Fruit fly (Drosophila melanogaster) whole organism, embryonic: ENCODE data around the gene CG11668.

Experiments
- C15 ChIP-seq: fragments of 200-800 bp; sonication (Bioruptor generic); IDR thresholded peaks from 3 replicates; pipeline ENCODE4 v1.3.6; 2022; ENCODE audit warnings: missing biosample characterization, missing genetic modification characterization
- CG10462 ChIP-seq: fragments of 200-800 bp; sonication (Bioruptor generic); optimal IDR thresholded peaks from 2 replicates; lab custom pipeline; 2016; ENCODE audit warnings: missing biosample characterization, missing genetic modification characterization
- CG10543 ChIP-seq: fragments of 200-800 bp; sonication (Bioruptor generic); optimal IDR thresholded peaks from 3 replicates; lab custom pipeline; 2017; ENCODE audit warnings: missing biosample characterization, mild to moderate bottlenecking, missing genetic modification characterization, moderate library complexity
- CG12744 ChIP-seq: fragments of 200-800 bp; sonication (Bioruptor generic); optimal IDR thresholded peaks from 2 replicates; lab custom pipeline; 2016; ENCODE audit warnings: missing biosample characterization, missing genetic modification characterization
- CG15479 ChIP-seq: fragments of 200-800 bp; sonication (Bioruptor generic); optimal IDR thresholded peaks from 3 replicates; lab custom pipeline; 2019; ENCODE audit warnings: missing biosample characterization, mild to moderate bottlenecking, missing genetic modification characterization, moderate library complexity
- CG1832 ChIP-seq: fragments of 200-800 bp; sonication (Bioruptor generic); optimal IDR thresholded peaks from 2 replicates; lab custom pipeline; 2017; ENCODE audit warnings: missing biosample characterization, mild to moderate bottlenecking, missing genetic modification characterization, inconsistent platforms
- CG32767 ChIP-seq: fragments of 200-800 bp; sonication (Bioruptor generic); IDR thresholded peaks from 2 replicates; pipeline ENCODE4 v1.3.6; 2022; ENCODE audit warnings: missing biosample characterization, missing genetic modification characterization
- CG3847 ChIP-seq: fragments of 200-800 bp; sonication (Bioruptor generic); IDR thresholded peaks from 2 replicates; pipeline ENCODE4 v1.3.6; 2022; ENCODE audit warnings: missing biosample characterization, missing genetic modification characterization
- CG8089 ChIP-seq: fragments of 200-800 bp; sonication (Bioruptor generic); optimal IDR thresholded peaks from 3 replicates; lab custom pipeline; 2016; ENCODE audit warnings: missing biosample characterization, missing genetic modification characterization
- CG8359 ChIP-seq: fragments of 200-800 bp; sonication (Bioruptor generic); optimal IDR thresholded peaks from 2 replicates; lab custom pipeline; 2017; ENCODE audit warnings: missing biosample characterization, mild to moderate bottlenecking, missing genetic modification characterization, borderline replicate concordance
- CG8765 ChIP-seq: fragments of 200-800 bp; sonication (Bioruptor generic); IDR thresholded peaks from 2 replicates; pipeline ENCODE4 v1.3.6; 2022; ENCODE audit warnings: missing biosample characterization, missing genetic modification characterization
- Chrac-16 ChIP-seq: fragments of 200-800 bp; sonication (Bioruptor generic); optimal IDR thresholded peaks from 3 replicates; lab custom pipeline; 2016; ENCODE audit warnings: missing biosample characterization, missing genetic modification characterization
- Dref ChIP-seq: fragments of 200-800 bp; sonication (Bioruptor generic); IDR thresholded peaks from 2 replicates; pipeline ENCODE4 v1.3.6; 2022; ENCODE audit warnings: missing biosample characterization, missing genetic modification characterization
- Gug ChIP-seq: fragments of 200-800 bp; sonication (Bioruptor generic); IDR thresholded peaks from 4 replicates; pipeline ENCODE4 v1.3.6; 2022; ENCODE audit warnings: missing biosample characterization, missing genetic modification characterization
- H2.0 ChIP-seq: fragments of 200-800 bp; sonication (Bioruptor generic); IDR thresholded peaks from 2 replicates; pipeline ENCODE4 v1.3.6; 2022; ENCODE audit warnings: missing biosample characterization, missing genetic modification characterization
- Hr39 ChIP-seq: fragments of >200 bp; optimal IDR thresholded peaks from 2 replicates; lab custom pipeline; 2017
- Med ChIP-seq: fragments of 200-800 bp; sonication (Bioruptor generic); peaks from one replicate; lab custom pipeline; 2016; ENCODE audit warnings: missing biosample characterization, missing genetic modification characterization, mild to moderate bottlenecking, inconsistent platforms, moderate library complexity
- Myb ChIP-seq: fragments of 200-800 bp; sonication (Bioruptor generic); optimal IDR thresholded peaks from 2 replicates; lab custom pipeline; 2016; ENCODE audit warnings: missing biosample characterization, missing genetic modification characterization
- Nf-YB ChIP-seq: fragments of 200-800 bp; sonication (Bioruptor generic); optimal IDR thresholded peaks from 3 replicates; lab custom pipeline; 2019; ENCODE audit warnings: missing biosample characterization, mild to moderate bottlenecking, missing genetic modification characterization, moderate library complexity
- Nf-YC ChIP-seq: fragments of 200-800 bp; optimal IDR thresholded peaks from 3 replicates; lab custom pipeline; 2019; ENCODE audit warnings: missing biosample characterization, mild to moderate bottlenecking, missing genetic modification characterization, moderate library complexity
- Oaz ChIP-seq: fragments of 200-800 bp; sonication (Bioruptor generic); IDR thresholded peaks from 2 replicates; pipeline ENCODE4 v1.3.6; 2022; ENCODE audit warnings: missing biosample characterization, missing genetic modification characterization
- Trl ChIP-seq, 3 experiments: fragments of >200 bp in 2 of 3; fragments of 200-800 bp in 1 of 3; sonication (Bioruptor generic) in 1 of 3; optimal IDR thresholded peaks; 2 replicates in 1 of 3; 3 replicates in 2 of 3; lab custom pipeline; 2016 to 2017; ENCODE audit warnings: missing biosample characterization in 1 of 3, missing genetic modification characterization in 1 of 3
- YL-1 ChIP-seq: fragments of 200-800 bp; sonication (Bioruptor generic); optimal IDR thresholded peaks from 3 replicates; lab custom pipeline; 2017; ENCODE audit warnings: missing biosample characterization, mild to moderate bottlenecking, missing genetic modification characterization
- bcd ChIP-seq: fragments of 200-800 bp; sonication (Bioruptor generic); optimal IDR thresholded peaks from 2 replicates; lab custom pipeline; 2017; ENCODE audit warnings: missing biosample characterization, mild to moderate bottlenecking, missing genetic modification characterization
- cg ChIP-seq: fragments of 200-800 bp; sonication (Bioruptor generic); optimal IDR thresholded peaks from 3 replicates; lab custom pipeline; 2019; ENCODE audit warnings: missing biosample characterization, mild to moderate bottlenecking, missing genetic modification characterization, moderate library complexity
- crol ChIP-seq: fragments of 200-800 bp; sonication (Bioruptor generic); IDR thresholded peaks from 2 replicates; pipeline ENCODE4 v1.3.6; 2022; ENCODE audit warnings: missing biosample characterization, missing genetic modification characterization
- disco-r ChIP-seq: fragments of 200-800 bp; sonication (Bioruptor generic); optimal IDR thresholded peaks from 2 replicates; lab custom pipeline; 2016; ENCODE audit warnings: missing biosample characterization, missing genetic modification characterization
- eyg ChIP-seq: fragments of 200-800 bp; sonication (Bioruptor generic); optimal IDR thresholded peaks from 3 replicates; lab custom pipeline; 2016; ENCODE audit warnings: missing biosample characterization, missing genetic modification characterization
- gcm ChIP-seq: fragments of 200-800 bp; sonication (Bioruptor generic); optimal IDR thresholded peaks from 2 replicates; lab custom pipeline; 2019; ENCODE audit warnings: missing biosample characterization, mild to moderate bottlenecking, missing genetic modification characterization, moderate library complexity
- hkb ChIP-seq, 2 experiments: fragments of 200-800 bp in 1 of 2; fragments of >200 bp in 1 of 2; sonication (Bioruptor generic) in 1 of 2; IDR thresholded peaks in 1 of 2; optimal IDR thresholded peaks in 1 of 2; 2 replicates each; pipeline versions ENCODE4 v1.3.6 to Lab custom; 2017 to 2022; ENCODE audit warnings: missing biosample characterization in 1 of 2, missing genetic modification characterization in 1 of 2
- kay ChIP-seq: fragments of 200-800 bp; sonication (Bioruptor generic); optimal IDR thresholded peaks from 2 replicates; lab custom pipeline; 2016; ENCODE audit warnings: missing biosample characterization, missing genetic modification characterization
- kni ChIP-seq: fragments of 200-800 bp; sonication (Bioruptor generic); optimal IDR thresholded peaks from 3 replicates; lab custom pipeline; 2017; ENCODE audit warnings: mild to moderate bottlenecking, missing biosample characterization, missing genetic modification reagents, missing genetic modification characterization
- maf-S ChIP-seq: fragments of 200-800 bp; sonication (Bioruptor generic); optimal IDR thresholded peaks from 2 replicates; lab custom pipeline; 2016; ENCODE audit warnings: missing biosample characterization, missing genetic modification characterization
- mld ChIP-seq: fragments of 200-800 bp; sonication (Bioruptor generic); IDR thresholded peaks from 3 replicates; pipeline ENCODE4 v1.3.6; 2022; ENCODE audit warnings: missing biosample characterization, missing genetic modification characterization; ENCODE audit not compliant: partially characterized antibody
- pita ChIP-seq: fragments of 200-800 bp; sonication (Bioruptor generic); optimal IDR thresholded peaks from 2 replicates; lab custom pipeline; 2017; ENCODE audit warnings: missing biosample characterization, mild to moderate bottlenecking, missing genetic modification characterization
- pros ChIP-seq: fragments of 200-800 bp; sonication (Bioruptor generic); optimal IDR thresholded peaks from 3 replicates; lab custom pipeline; 2019; ENCODE audit warnings: missing biosample characterization, mild to moderate bottlenecking, missing genetic modification characterization, moderate library complexity
- row ChIP-seq: fragments of 200-800 bp; sonication (Bioruptor generic); IDR thresholded peaks from 3 replicates; pipeline ENCODE4 v1.3.6; 2022; ENCODE audit warnings: missing biosample characterization, missing genetic modification characterization
- sens-2 ChIP-seq: fragments of 200-800 bp; sonication (Bioruptor generic); IDR thresholded peaks from 2 replicates; pipeline ENCODE4 v1.3.6; 2022; ENCODE audit warnings: missing biosample characterization, missing genetic modification characterization
- seq ChIP-seq: fragments of 200-800 bp; sonication (Bioruptor generic); IDR thresholded peaks from 2 replicates; pipeline ENCODE4 v1.3.6; 2022; ENCODE audit warnings: missing biosample characterization, missing genetic modification characterization
- sob ChIP-seq: fragments of 200-800 bp; sonication (Bioruptor generic); IDR thresholded peaks from 2 replicates; pipeline ENCODE4 v1.3.6; 2022; ENCODE audit warnings: missing biosample characterization, missing genetic modification characterization
- sqz ChIP-seq: fragments of 200-800 bp; sonication (Bioruptor generic); optimal IDR thresholded peaks from 3 replicates; lab custom pipeline; 2018; ENCODE audit warnings: missing biosample characterization, mild to moderate bottlenecking, missing genetic modification characterization
- sug ChIP-seq: fragments of 200-800 bp; optimal IDR thresholded peaks from 2 replicates; lab custom pipeline; 2019; ENCODE audit warnings: missing biosample characterization, mild to moderate bottlenecking, missing genetic modification characterization, moderate library complexity
- z ChIP-seq: fragments of 200-800 bp; sonication (Bioruptor generic); IDR thresholded peaks from 3 replicates; pipeline ENCODE4 v1.3.6; 2022; ENCODE audit warnings: missing biosample characterization, missing genetic modification characterization
- zfh1 ChIP-seq: fragments of 200-800 bp; sonication (Bioruptor generic); IDR thresholded peaks from 3 replicates; pipeline ENCODE4 v1.3.6; 2022; ENCODE audit warnings: missing biosample characterization, missing genetic modification characterization

The CG11668 gene

dm6 chr3R:13074588-13074987 is 36.4 kb downstream of the CG11668 start:
- TF ChIP-seq row (0 out of 3 replicates have a peak, but pooled peaks have one; percentile 7), Myb (GFP tag; lab: Kevin White, UChicago) (no peak), Nf-YC (tag; lab: Kevin White, UChicago) (peak; percentile 6), CG15479 (no peak), Hr39 (lab: Kevin White, UChicago) (no peak), CG32767 (no peak), pita (GFP tag; lab: Kevin White, UChicago) (no peak), CG1832 (GFP tag; lab: Kevin White, UChicago) (peak; percentile 63), CG8359 (no peak), Nf-YB (GFP tag; lab: Kevin White, UChicago) (peak; percentile 59), CG8089 (no peak), CG3847 (GFP tag; lab: Robert Waterston, UW) (no peak), sens-2 (no peak), C15 (no peak), CG8765 (GFP tag; lab: Robert Waterston, UW) (no peak), eyg (GFP tag; lab: Kevin White, UChicago) (no peak), kay (GFP tag; lab: Kevin White, UChicago) (no peak), mld (GFP tag; lab: Robert Waterston, UW) (no peak), Trl (optimal IDR thresholded peaks at IDR 0.05; lab: Kevin White, UChicago) (peak in 1 of 2 experiments; percentile 5), Trl (GFP tag; optimal IDR thresholded peaks at IDR 0.05; lab: Kevin White, UChicago) (no peak), YL-1 (GFP tag; lab: Kevin White, UChicago) (no peak), Med (peak; percentile 40), disco-r (no peak)
- TF ChIP-seq, all 482 proteins: peak for 6

dm6 chr3R:13075728-13076127 is 37.6 kb downstream of the CG11668 start:
- TF ChIP-seq kni (GFP tag; lab: Kevin White, UChicago): peak; percentile 8
- no peak for TF ChIP-seq bcd (GFP tag; lab: Kevin White, UChicago)
- TF ChIP-seq sqz (GFP tag; lab: Kevin White, UChicago): peak; percentile 76
- TF ChIP-seq CG12744: no peak
- TF ChIP-seq Nf-YC (tag; lab: Kevin White, UChicago): peak; percentile 62
- TF ChIP-seq gcm: peak; percentile 25
- TF ChIP-seq pros: peak; percentile 69
- TF ChIP-seq maf-S (GFP tag; lab: Kevin White, UChicago): no peak
- 0 out of 2 replicates have a peak, but pooled peaks have one; percentile 17 for TF ChIP-seq Dref (GFP tag; lab: Robert Waterston, UW)
- TF ChIP-seq Nf-YB (GFP tag; lab: Kevin White, UChicago): peak; percentile 52
- TF ChIP-seq seq (GFP tag; lab: Robert Waterston, UW): peak; percentile 72; the same call in 1 of the 2 replicates
- no peak for TF ChIP-seq CG8089
- no peak for TF ChIP-seq sug (tag; lab: Kevin White, UChicago)
- no peak for TF ChIP-seq Oaz (GFP tag; lab: Robert Waterston, UW)
- TF ChIP-seq Gug (GFP tag; lab: Robert Waterston, UW): no peak
- TF ChIP-seq hkb (optimal IDR thresholded peaks at IDR 0.05; lab: Kevin White, UChicago): no peak
- no peak for TF ChIP-seq hkb (GFP tag; IDR thresholded peaks at IDR 0.05; lab: Robert Waterston, UW)
- peak; percentile 88 for TF ChIP-seq z
- TF ChIP-seq CG10462: no peak
- TF ChIP-seq crol (GFP tag; lab: Robert Waterston, UW): 0 out of 2 replicates have a peak, but pooled peaks have one; percentile 29
- TF ChIP-seq sob: 0 out of 2 replicates have a peak, but pooled peaks have one; percentile 11
- no peak for TF ChIP-seq zfh1 (GFP tag; lab: Robert Waterston, UW)
- peak; percentile 25 for TF ChIP-seq cg
- no peak for TF ChIP-seq H2.0 (GFP tag; lab: Robert Waterston, UW)
- TF ChIP-seq Chrac-16 (GFP tag; lab: Kevin White, UChicago): no peak
- no peak for TF ChIP-seq mld (GFP tag; lab: Robert Waterston, UW)
- no peak for TF ChIP-seq Hr39 (lab: Kevin White, UChicago)
- TF ChIP-seq CG10543: no peak
